Fruit fly (Drosophila melanogaster) whole organism, embryonic: ENCODE results near the gene CG31223.

ENCODE experiments used
- Antp ChIP-seq: fragments of 200-800 bp; sonication (Bioruptor generic); optimal IDR thresholded peaks from 3 replicates; lab custom pipeline; 2016; ENCODE audit warnings: missing biosample characterization, missing genetic modification characterization
- Awh ChIP-seq: fragments of 200-800 bp; sonication (Bioruptor generic); IDR thresholded peaks from 2 replicates; pipeline ENCODE4, ENCODE4 v1.3.6; 2022; ENCODE audit warnings: missing biosample characterization, missing genetic modification characterization
- B-H2 ChIP-seq: fragments of 200-800 bp; sonication (Bioruptor generic); optimal IDR thresholded peaks from 2 replicates; lab custom pipeline; 2018; ENCODE audit warnings: missing biosample characterization, mild to moderate bottlenecking, missing genetic modification characterization
- BEAF-32 ChIP-seq: fragments of 200-800 bp; sonication (Bioruptor generic); optimal IDR thresholded peaks from 3 replicates; lab custom pipeline; 2017; ENCODE audit warnings: missing biosample characterization, missing genetic modification characterization, mild to moderate bottlenecking, moderate library complexity, missing genetic modification reagents
- CG12391 ChIP-seq: fragments of 200-800 bp; sonication (Bioruptor generic); optimal IDR thresholded peaks from 3 replicates; lab custom pipeline; 2018; ENCODE audit warnings: missing biosample characterization, mild to moderate bottlenecking, missing genetic modification characterization, moderate library complexity
- CG12769 ChIP-seq: fragments of 200-800 bp; sonication (Bioruptor generic); optimal IDR thresholded peaks from 2 replicates; lab custom pipeline; 2019; ENCODE audit warnings: missing biosample characterization, mild to moderate bottlenecking, missing genetic modification characterization, moderate library complexity
- CG13123 ChIP-seq: fragments of 200-800 bp; sonication (Bioruptor generic); optimal IDR thresholded peaks from 2 replicates; lab custom pipeline; 2016; ENCODE audit warnings: missing biosample characterization, missing genetic modification characterization
- CG15514 ChIP-seq: fragments of 200-800 bp; sonication (Bioruptor generic); optimal IDR thresholded peaks from 3 replicates; lab custom pipeline; 2017; ENCODE audit warnings: missing biosample characterization, missing genetic modification characterization, mild to moderate bottlenecking, moderate library complexity, missing genetic modification reagents
- CG17385 ChIP-seq: fragments of 200-800 bp; sonication (Bioruptor generic); optimal IDR thresholded peaks from 3 replicates; lab custom pipeline; 2018; ENCODE audit warnings: missing biosample characterization, mild to moderate bottlenecking, missing genetic modification characterization
- CG2678 ChIP-seq: fragments of 200-800 bp; sonication (Bioruptor generic); optimal IDR thresholded peaks from 3 replicates; lab custom pipeline; 2019; ENCODE audit warnings: missing biosample characterization, mild to moderate bottlenecking, missing genetic modification characterization, moderate library complexity
- CG2712 ChIP-seq: fragments of 200-800 bp; optimal IDR thresholded peaks from 3 replicates; lab custom pipeline; 2019; ENCODE audit warnings: missing biosample characterization, mild to moderate bottlenecking, missing genetic modification characterization, moderate library complexity
- CG2889 ChIP-seq: fragments of 200-800 bp; sonication (Bioruptor generic); IDR thresholded peaks from 3 replicates; pipeline ENCODE4 v1.3.6; 2022; ENCODE audit warnings: missing biosample characterization, missing genetic modification characterization
- CG31441 ChIP-seq: fragments of 200-800 bp; sonication (Bioruptor generic); IDR thresholded peaks from 2 replicates; pipeline ENCODE4 v1.3.6; 2022; ENCODE audit warnings: missing biosample characterization, missing genetic modification characterization
- CG3407 ChIP-seq: fragments of 200-800 bp; sonication (Bioruptor generic); optimal IDR thresholded peaks from 2 replicates; lab custom pipeline; 2018; ENCODE audit warnings: missing biosample characterization, mild to moderate bottlenecking, missing genetic modification characterization
- CG4282 ChIP-seq: fragments of 200-800 bp; sonication (Bioruptor generic); optimal IDR thresholded peaks from 2 replicates; lab custom pipeline; 2016; ENCODE audit warnings: missing biosample characterization, missing genetic modification characterization
- CG4424 ChIP-seq: fragments of 200-800 bp; sonication (Bioruptor generic); optimal IDR thresholded peaks from 3 replicates; lab custom pipeline; 2016; ENCODE audit warnings: missing biosample characterization, missing genetic modification characterization
- CG4707 ChIP-seq: fragments of 200-800 bp; sonication (Bioruptor generic); optimal IDR thresholded peaks from 2 replicates; lab custom pipeline; 2018; ENCODE audit warnings: missing biosample characterization, mild to moderate bottlenecking, missing genetic modification characterization, moderate library complexity
- CG7271 ChIP-seq: fragments of 200-800 bp; sonication (Bioruptor generic); optimal IDR thresholded peaks from 2 replicates; lab custom pipeline; 2018; ENCODE audit warnings: missing biosample characterization, mild to moderate bottlenecking, missing genetic modification characterization, moderate library complexity
- CG9727 ChIP-seq: fragments of 200-800 bp; sonication (Bioruptor generic); optimal IDR thresholded peaks from 3 replicates; lab custom pipeline; 2017; ENCODE audit warnings: missing biosample characterization, mild to moderate bottlenecking, missing genetic modification characterization
- CG9932 ChIP-seq: fragments of 200-800 bp; sonication (Bioruptor generic); IDR thresholded peaks from 2 replicates; pipeline ENCODE4 v1.3.6; 2022; ENCODE audit warnings: missing biosample characterization, missing genetic modification characterization
- Camta ChIP-seq: fragments of 200-800 bp; sonication (Bioruptor generic); optimal IDR thresholded peaks from 2 replicates; lab custom pipeline; 2016; ENCODE audit warnings: missing biosample characterization, missing genetic modification characterization
- CoRest ChIP-seq: fragments of 200-800 bp; sonication (Bioruptor generic); optimal IDR thresholded peaks from 3 replicates; lab custom pipeline; 2018; ENCODE audit warnings: missing biosample characterization, mild to moderate bottlenecking, missing genetic modification characterization, moderate library complexity
- E2f1 ChIP-seq: fragments of 200-800 bp; sonication (Bioruptor generic); IDR thresholded peaks from 2 replicates; pipeline ENCODE4 v1.3.6; 2022; ENCODE audit warnings: missing biosample characterization, missing genetic modification characterization
- HmgZ ChIP-seq: fragments of 200-800 bp; sonication (Bioruptor generic); optimal IDR thresholded peaks from 2 replicates; lab custom pipeline; 2018; ENCODE audit warnings: missing biosample characterization, mild to moderate bottlenecking, missing genetic modification characterization
- Hr3 ChIP-seq: fragments of 200-800 bp; sonication (Bioruptor generic); optimal IDR thresholded peaks from 3 replicates; lab custom pipeline; 2016; ENCODE audit warnings: missing biosample characterization, missing genetic modification characterization
- MTF-1 ChIP-seq: fragments of 200-800 bp; sonication (Bioruptor generic); optimal IDR thresholded peaks from 2 replicates; lab custom pipeline; 2018; ENCODE audit warnings: missing biosample characterization, mild to moderate bottlenecking, missing genetic modification characterization, borderline replicate concordance
- Myb ChIP-seq: fragments of 200-800 bp; sonication (Bioruptor generic); optimal IDR thresholded peaks from 2 replicates; lab custom pipeline; 2016; ENCODE audit warnings: missing biosample characterization, missing genetic modification characterization
- Sox102F ChIP-seq: fragments of 200-800 bp; sonication (Bioruptor generic); optimal IDR thresholded peaks from 2 replicates; lab custom pipeline; 2018; ENCODE audit warnings: missing biosample characterization, mild to moderate bottlenecking, missing genetic modification characterization, moderate library complexity
- Taf1 ChIP-seq: fragments of 200-800 bp; sonication (Bioruptor generic); IDR thresholded peaks from 2 replicates; pipeline ENCODE4 v1.3.6; 2022; ENCODE audit warnings: missing biosample characterization, missing genetic modification characterization
- ash1 ChIP-seq: fragments of 200-800 bp; sonication (Bioruptor generic); optimal IDR thresholded peaks from 2 replicates; lab custom pipeline; 2018; ENCODE audit warnings: missing biosample characterization, mild to moderate bottlenecking, missing genetic modification characterization
- cad ChIP-seq: fragments of >200 bp; optimal IDR thresholded peaks from 2 replicates; lab custom pipeline; 2017; ENCODE audit warnings: missing biosample characterization, missing genetic modification characterization
- caup ChIP-seq: fragments of 200-800 bp; sonication (Bioruptor generic); optimal IDR thresholded peaks from 3 replicates; lab custom pipeline; 2017; ENCODE audit warnings: missing biosample characterization, mild to moderate bottlenecking, missing genetic modification characterization, moderate library complexity; ENCODE audit not compliant: severe bottlenecking
- ci ChIP-seq: fragments of 200-800 bp; sonication (Bioruptor generic); IDR thresholded peaks from 3 replicates; pipeline ENCODE4 v1.3.6; 2022; ENCODE audit warnings: missing biosample characterization, missing genetic modification characterization
- dati ChIP-seq: fragments of 200-800 bp; sonication (Bioruptor generic); IDR thresholded peaks from 2 replicates; pipeline ENCODE4 v1.3.6; 2022; ENCODE audit warnings: missing biosample characterization, missing genetic modification characterization
- dysf ChIP-seq: fragments of 200-800 bp; sonication (Bioruptor generic); IDR thresholded peaks from 3 replicates; pipeline ENCODE4 v1.3.6; 2022; ENCODE audit warnings: missing biosample characterization, missing genetic modification characterization
- h ChIP-seq: fragments of >200 bp; optimal IDR thresholded peaks from 2 replicates; lab custom pipeline; 2017
- lola ChIP-seq, 3 experiments: fragments of >200 bp in 2 of 3; fragments of 200-800 bp in 1 of 3; sonication (Bioruptor generic) in 1 of 3; optimal IDR thresholded peaks; 2 replicates each; lab custom pipeline; 2017 to 2019; ENCODE audit warnings: missing biosample characterization in 3 of 3, missing genetic modification characterization in 3 of 3, mild to moderate bottlenecking in 1 of 3, moderate library complexity in 1 of 3
- luna ChIP-seq: fragments of 200-800 bp; sonication (Bioruptor generic); optimal IDR thresholded peaks from 2 replicates; lab custom pipeline; 2016; ENCODE audit warnings: missing biosample characterization, missing genetic modification characterization
- mam ChIP-seq: fragments of 200-800 bp; sonication (Bioruptor generic); optimal IDR thresholded peaks from 3 replicates; lab custom pipeline; 2016; ENCODE audit warnings: missing biosample characterization, missing genetic modification characterization
- phol ChIP-seq: fragments of 200-800 bp; sonication (Bioruptor generic); optimal IDR thresholded peaks from 3 replicates; lab custom pipeline; 2018; ENCODE audit warnings: missing biosample characterization, mild to moderate bottlenecking, missing genetic modification characterization, moderate library complexity
- pita ChIP-seq: fragments of 200-800 bp; sonication (Bioruptor generic); optimal IDR thresholded peaks from 2 replicates; lab custom pipeline; 2017; ENCODE audit warnings: missing biosample characterization, mild to moderate bottlenecking, missing genetic modification characterization
- prd ChIP-seq, 3 experiments: fragments of >200 bp in 2 of 3; fragments of 200-800 bp in 1 of 3; sonication (Bioruptor generic) in 1 of 3; optimal IDR thresholded peaks in 2 of 3; IDR thresholded peaks in 1 of 3; 2 replicates in 2 of 3; 3 replicates in 1 of 3; pipeline versions ENCODE4 v1.3.6 to Lab custom; 2017 to 2022; ENCODE audit warnings: missing biosample characterization in 1 of 3, missing genetic modification characterization in 1 of 3
- repo ChIP-seq: fragments of 200-800 bp; sonication (Bioruptor generic); optimal IDR thresholded peaks from 2 replicates; lab custom pipeline; 2016; ENCODE audit warnings: missing biosample characterization, missing genetic modification characterization
- rib ChIP-seq: fragments of 200-800 bp; sonication (Bioruptor generic); IDR thresholded peaks from 2 replicates; pipeline ENCODE4 v1.3.6; 2022; ENCODE audit warnings: missing biosample characterization, missing genetic modification characterization
- sens ChIP-seq: fragments of 200-800 bp; sonication (Bioruptor generic); peaks from one replicate; lab custom pipeline; 2016; ENCODE audit warnings: missing biosample characterization, missing genetic modification characterization
- sim ChIP-seq: fragments of 200-800 bp; sonication (Bioruptor generic); IDR thresholded peaks from 2 replicates; pipeline ENCODE4 v1.3.6; 2022; ENCODE audit warnings: missing biosample characterization, missing genetic modification characterization
- tll ChIP-seq, 2 experiments: fragments of 200-800 bp in 1 of 2; fragments of >200 bp in 1 of 2; sonication (Bioruptor generic) in 1 of 2; optimal IDR thresholded peaks; 2 replicates each; lab custom pipeline; 2017 to 2019; ENCODE audit warnings: missing biosample characterization in 2 of 2, missing genetic modification characterization in 2 of 2, mild to moderate bottlenecking in 1 of 2, moderate library complexity in 1 of 2
- unc-4 ChIP-seq: fragments of 200-800 bp; sonication (Bioruptor generic); IDR thresholded peaks from 2 replicates; pipeline ENCODE4 v1.3.6; 2022; ENCODE audit warnings: missing biosample characterization, missing genetic modification characterization; ENCODE audit not compliant: partially characterized antibody
- unpg ChIP-seq: fragments of 200-800 bp; sonication (Bioruptor generic); optimal IDR thresholded peaks from 3 replicates; lab custom pipeline; 2018; ENCODE audit warnings: missing biosample characterization, mild to moderate bottlenecking, missing genetic modification characterization, moderate library complexity
- zen ChIP-seq: fragments of 200-800 bp; sonication (Bioruptor generic); optimal IDR thresholded peaks from 3 replicates; lab custom pipeline; 2018; ENCODE audit warnings: missing biosample characterization, mild to moderate bottlenecking, missing genetic modification characterization, moderate library complexity

The CG31223 gene

DNA sequence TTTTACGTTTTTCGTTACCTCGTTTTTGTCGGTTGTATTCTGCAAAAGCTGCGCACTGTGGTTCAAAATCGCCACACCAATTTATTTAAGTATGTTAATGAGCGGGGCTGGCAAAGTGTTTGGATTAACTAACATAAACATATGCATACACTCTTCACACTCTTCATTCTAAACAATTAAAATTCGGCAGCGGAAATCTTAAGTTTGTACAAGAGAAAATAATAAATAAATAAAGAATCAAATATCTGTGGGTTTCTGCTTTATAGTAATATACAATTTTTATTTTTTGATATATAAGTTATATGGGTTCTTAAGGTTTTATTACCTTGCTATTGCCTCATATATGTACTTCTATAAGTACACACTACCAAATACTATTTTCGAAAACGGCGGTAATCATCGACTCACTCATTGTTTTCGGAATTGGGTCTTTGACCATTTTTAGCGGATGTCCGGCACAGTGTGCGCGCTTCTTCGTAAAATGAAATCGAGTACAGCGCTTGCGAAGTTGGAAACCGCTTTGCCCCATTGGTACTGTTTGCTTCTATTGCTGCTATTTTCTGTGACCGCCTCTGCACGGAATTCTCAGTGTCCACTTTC, 5.4 kb downstream of the CG31223 start (continued):
- TF ChIP-seq prd (optimal IDR thresholded peaks at IDR 0.05; lab: Kevin White, UChicago) (no peak), prd (GFP tag; IDR thresholded peaks at IDR 0.05; lab: Robert Waterston, UW) (no peak), pita (no peak), CG2889 (GFP tag; lab: Robert Waterston, UW) (no peak), repo (GFP tag; lab: Kevin White, UChicago) (no peak), CG9727 (GFP tag; lab: Kevin White, UChicago) (no peak), sens (no peak), caup (GFP tag; lab: Kevin White, UChicago) (no peak), CG2712 (tag; lab: Kevin White, UChicago) (no peak), luna (GFP tag; lab: Kevin White, UChicago) (no peak), tll (GFP tag; optimal IDR thresholded peaks at IDR 0.05; lab: Kevin White, UChicago) (no peak), cad (no peak), h (lab: Kevin White, UChicago) (no peak), CG9932 (GFP tag; lab: Robert Waterston, UW) (no peak), BEAF-32 (GFP tag; lab: Kevin White, UChicago) (no peak), CG3407 (GFP tag; lab: Kevin White, UChicago) (no peak), HmgZ (tag; lab: Kevin White, UChicago) (no peak), rib (GFP tag; lab: Robert Waterston, UW) (no peak), CG15514 (GFP tag; lab: Kevin White, UChicago) (no peak), Myb (no peak), Camta (no peak), ash1 (GFP tag; lab: Kevin White, UChicago) (no peak), CG17385 (GFP tag; lab: Kevin White, UChicago) (peak; percentile 7), E2f1 (GFP tag; lab: Robert Waterston, UW) (no peak), mam (no peak), sim (GFP tag; lab: Robert Waterston, UW) (no peak), B-H2 (no peak), phol (no peak), CG12769 (no peak), CG13123 (GFP tag; lab: Kevin White, UChicago) (no peak), ci (no peak), CG4424 (GFP tag; lab: Kevin White, UChicago) (no peak), dati (no peak), CoRest (peak; percentile 33), zen (tag; lab: Kevin White, UChicago) (no peak), unc-4 (GFP tag; lab: Robert Waterston, UW) (no peak), CG7271 (tag; lab: Kevin White, UChicago) (no peak), Awh (GFP tag; lab: Robert Waterston, UW) (no peak), lola (GFP tag; optimal IDR thresholded peaks at IDR 0.05; lab: Kevin White, UChicago) (no peak), CG31441 (GFP tag; lab: Robert Waterston, UW) (0 out of 2 replicates have a peak, but pooled peaks have one; percentile 24), MTF-1 (no peak), CG12391 (tag; lab: Kevin White, UChicago) (peak; percentile 19), CG4282 (no peak), CG4707 (no peak), Taf1 (GFP tag; lab: Robert Waterston, UW) (no peak), CG2678 (tag; lab: Kevin White, UChicago) (peak; percentile 47), unpg (no peak), Antp (GFP tag; lab: Kevin White, UChicago) (no peak), dysf (GFP tag; lab: Robert Waterston, UW) (no peak), Hr3 (GFP tag; lab: Kevin White, UChicago) (no peak), Sox102F (no peak)
